Worm (Caenorhabditis elegans) whole organism, young adult: ENCODE measurements around the gene nduf-9.

Experiments
- F10E7.11 ChIP-seq: sonication (generic microtip); optimal IDR thresholded peaks from 2 replicates; lab custom pipeline; 2017; ENCODE audit warnings: mild to moderate bottlenecking, missing genetic modification characterization, moderate library complexity, missing compliant biosample characterization
- F49E8.2 ChIP-seq: sonication (generic microtip); optimal IDR thresholded peaks from 3 replicates; lab custom pipeline; 2017; ENCODE audit warnings: missing genetic modification characterization, mild to moderate bottlenecking, missing compliant biosample characterization, antibody characterized with exemption, moderate library complexity; ENCODE audit not compliant: insufficient read depth
- F55B11.4 ChIP-seq: sonication (generic microtip); optimal IDR thresholded peaks from 2 replicates; lab custom pipeline; 2016; ENCODE audit warnings: missing compliant biosample characterization, missing genetic modification characterization, borderline replicate concordance; ENCODE audit not compliant: insufficient read depth
- F57C9.4 ChIP-seq: sonication (generic microtip); optimal IDR thresholded peaks from 2 replicates; lab custom pipeline; 2017; ENCODE audit warnings: mild to moderate bottlenecking, missing genetic modification characterization, missing compliant biosample characterization
- K12H6.12 ChIP-seq: fragments of 200-800 bp; sonication (Bioruptor generic); optimal IDR thresholded peaks from 2 replicates; lab custom pipeline; 2018; ENCODE audit warnings: mild to moderate bottlenecking, missing genetic modification characterization, missing compliant biosample characterization
- T07F8.4 ChIP-seq: sonication (generic microtip); optimal IDR thresholded peaks from 2 replicates; lab custom pipeline; 2016; ENCODE audit warnings: mild to moderate bottlenecking, missing genetic modification characterization, moderate library complexity, missing compliant biosample characterization
- Y53F4B.3 ChIP-seq: fragments of 200-800 bp; sonication (Bioruptor generic); IDR thresholded peaks from 2 replicates; pipeline ENCODE4 v1.3.6; 2022; ENCODE audit warnings: missing genetic modification reagents, missing genetic modification characterization, missing compliant biosample characterization
- Y53G8AR.9 ChIP-seq: fragments of 200-800 bp; sonication (Bioruptor generic); conservative IDR thresholded peaks from 2 replicates; pipeline ENCODE4 v1.3.6; 2022; ENCODE audit warnings: missing genetic modification reagents, missing genetic modification characterization, missing compliant biosample characterization
- Y67H2A.10 ChIP-seq: fragments of 200-800 bp; sonication (Bioruptor generic); conservative IDR thresholded peaks from 2 replicates; pipeline ENCODE4 v1.3.6; 2022; ENCODE audit warnings: missing genetic modification reagents, missing genetic modification characterization, missing compliant biosample characterization
- ama-1 ChIP-seq, 3 experiments: fragments of 150-350 bp in 1 of 3; sonication (generic microtip) in 2 of 3; optimal IDR thresholded peaks; 2 replicates each; lab custom pipeline; 2014 to 2018; ENCODE audit warnings: missing biosample characterization in 2 of 3, missing genetic modification characterization in 2 of 3, missing genetic modification reagents in 2 of 3
- atf-7 ChIP-seq: sonication (generic microtip); optimal IDR thresholded peaks from 2 replicates; lab custom pipeline; 2017; ENCODE audit warnings: mild to moderate bottlenecking, missing genetic modification characterization, missing compliant biosample characterization
- attf-6 ChIP-seq: fragments of 200-800 bp; sonication (Bioruptor generic); IDR thresholded peaks from 2 replicates; pipeline ENCODE4 v1.3.6; 2022; ENCODE audit warnings: missing genetic modification reagents, missing genetic modification characterization, missing compliant biosample characterization
- bed-1 ChIP-seq: fragments of 200-800 bp; sonication (Bioruptor generic); IDR thresholded peaks from 2 replicates; pipeline ENCODE4 v1.3.6; 2022; ENCODE audit warnings: missing genetic modification reagents, missing genetic modification characterization, missing compliant biosample characterization
- ceh-100 ChIP-seq: fragments of 200-800 bp; sonication (Bioruptor generic); IDR thresholded peaks from 2 replicates; pipeline ENCODE4 v1.3.6; 2022; ENCODE audit warnings: missing genetic modification reagents, missing genetic modification characterization, missing compliant biosample characterization
- ceh-27 ChIP-seq: fragments of 200-800 bp; sonication (Bioruptor generic); optimal IDR thresholded peaks from 2 replicates; lab custom pipeline; 2018; ENCODE audit warnings: mild to moderate bottlenecking, missing genetic modification characterization, moderate library complexity, missing compliant biosample characterization
- dox-1 ChIP-seq: fragments of 200-800 bp; sonication (Bioruptor generic); IDR thresholded peaks from 2 replicates; pipeline ENCODE4 v1.3.6; 2022; ENCODE audit warnings: missing genetic modification reagents, missing genetic modification characterization, missing compliant biosample characterization
- dpff-1 ChIP-seq: sonication (generic microtip); optimal IDR thresholded peaks from 2 replicates; lab custom pipeline; 2017; ENCODE audit warnings: mild to moderate bottlenecking, missing genetic modification characterization, missing compliant biosample characterization
- egl-18 ChIP-seq: fragments of 200-800 bp; sonication (Bioruptor generic); IDR thresholded peaks from 2 replicates; pipeline ENCODE4 v1.3.6; 2022; ENCODE audit warnings: missing genetic modification reagents, missing genetic modification characterization, missing compliant biosample characterization
- hlh-12 ChIP-seq: sonication (generic microtip); optimal IDR thresholded peaks from 2 replicates; lab custom pipeline; 2016; ENCODE audit warnings: missing genetic modification characterization, missing compliant biosample characterization
- hmg-1.2 ChIP-seq: fragments of 200-800 bp; sonication (Bioruptor generic); IDR thresholded peaks from 2 replicates; pipeline ENCODE4 v1.3.6; 2022; ENCODE audit warnings: missing genetic modification reagents, missing genetic modification characterization, missing compliant biosample characterization
- lag-1 ChIP-seq: fragments of 200-800 bp; sonication (Bioruptor generic); IDR thresholded peaks from 2 replicates; pipeline ENCODE4 v1.3.6; 2022; ENCODE audit warnings: missing genetic modification reagents, missing genetic modification characterization, missing compliant biosample characterization
- let-526 ChIP-seq: fragments of 200-800 bp; sonication (Bioruptor generic); IDR thresholded peaks from 2 replicates; pipeline ENCODE4 v1.3.6; 2022; ENCODE audit warnings: missing genetic modification reagents, missing genetic modification characterization, missing compliant biosample characterization
- lin-35 ChIP-seq, 3 experiments: fragments of 150-350 bp in 2 of 3; sonication (generic microtip) in 1 of 3; optimal IDR thresholded peaks; 2 replicates each; lab custom pipeline; 2014 to 2018; ENCODE audit warnings: missing biosample characterization in 3 of 3, missing genetic modification characterization in 3 of 3, missing genetic modification reagents in 3 of 3
- lin-40 ChIP-seq: sonication (generic microtip); optimal IDR thresholded peaks from 2 replicates; lab custom pipeline; 2016; ENCODE audit warnings: missing genetic modification characterization, mild to moderate bottlenecking, missing compliant biosample characterization, missing genotype, missing genetic modification reagents
- lin-54 ChIP-seq: fragments of 200-800 bp; sonication (Bioruptor generic); optimal IDR thresholded peaks from 2 replicates; lab custom pipeline; 2018; ENCODE audit warnings: mild to moderate bottlenecking, missing genetic modification characterization, missing compliant biosample characterization
- lsy-27 ChIP-seq: sonication (generic microtip); optimal IDR thresholded peaks from 2 replicates; lab custom pipeline; 2017; ENCODE audit warnings: missing genetic modification characterization, mild to moderate bottlenecking, missing compliant biosample characterization, antibody characterized with exemption, missing genotype, borderline replicate concordance; ENCODE audit not compliant: insufficient read depth
- mel-28 ChIP-seq: sonication (generic microtip); optimal IDR thresholded peaks from 2 replicates; lab custom pipeline; 2016; ENCODE audit warnings: borderline replicate concordance, mild to moderate bottlenecking, missing genetic modification characterization, missing compliant biosample characterization
- mxl-1 ChIP-seq: sonication (generic microtip); optimal IDR thresholded peaks from 2 replicates; lab custom pipeline; 2016; ENCODE audit warnings: missing genetic modification characterization, missing compliant biosample characterization
- nhr-179 ChIP-seq: sonication (generic microtip); optimal IDR thresholded peaks from 2 replicates; lab custom pipeline; 2016; ENCODE audit warnings: mild to moderate bottlenecking, missing genetic modification characterization, missing compliant biosample characterization
- pha-4 ChIP-seq: fragments of 150-350 bp; sonication (generic microtip); optimal IDR thresholded peaks from 2 replicates; lab custom pipeline; 2014; ENCODE audit warnings: missing biosample characterization, missing genetic modification reagents, missing genetic modification characterization
- rcor-1 ChIP-seq: fragments of 200-800 bp; sonication (Bioruptor generic); IDR thresholded peaks from 2 replicates; pipeline ENCODE4 v1.3.6; 2022; ENCODE audit warnings: missing genetic modification reagents, missing genetic modification characterization, missing compliant biosample characterization
- snpc-4 ChIP-seq, 5 experiments: fragments of 150-350 bp in 1 of 5; sonication (generic microtip) in 4 of 5; optimal IDR thresholded peaks; 2 replicates each; lab custom pipeline; 2014 to 2018; ENCODE audit warnings: missing genetic modification characterization in 5 of 5, missing biosample characterization in 3 of 5, antibody characterized with exemption in 2 of 5, mild to moderate bottlenecking in 2 of 5, missing compliant biosample characterization in 2 of 5, missing genotype in 2 of 5, moderate library complexity in 2 of 5, missing genetic modification reagents in 1 of 5
- unc-62 ChIP-seq: fragments of 150-350 bp; optimal IDR thresholded peaks from 2 replicates; lab custom pipeline; 2014; ENCODE audit warnings: missing biosample characterization, missing genetic modification reagents, missing genetic modification characterization
- zfh-2 ChIP-seq: fragments of 200-800 bp; sonication (Bioruptor generic); conservative IDR thresholded peaks from 2 replicates; pipeline ENCODE4 v1.3.6; 2022; ENCODE audit warnings: missing genetic modification reagents, missing genetic modification characterization, missing compliant biosample characterization
- zim-3 ChIP-seq: sonication (generic microtip); optimal IDR thresholded peaks from 2 replicates; lab custom pipeline; 2017; ENCODE audit warnings: mild to moderate bottlenecking, missing genetic modification characterization, moderate library complexity, missing compliant biosample characterization
- ztf-3 ChIP-seq: fragments of 200-800 bp; sonication (Bioruptor generic); optimal IDR thresholded peaks from 2 replicates; lab custom pipeline; 2018; ENCODE audit warnings: mild to moderate bottlenecking, missing genetic modification characterization, missing compliant biosample characterization

The nduf-9 gene

DNA sequence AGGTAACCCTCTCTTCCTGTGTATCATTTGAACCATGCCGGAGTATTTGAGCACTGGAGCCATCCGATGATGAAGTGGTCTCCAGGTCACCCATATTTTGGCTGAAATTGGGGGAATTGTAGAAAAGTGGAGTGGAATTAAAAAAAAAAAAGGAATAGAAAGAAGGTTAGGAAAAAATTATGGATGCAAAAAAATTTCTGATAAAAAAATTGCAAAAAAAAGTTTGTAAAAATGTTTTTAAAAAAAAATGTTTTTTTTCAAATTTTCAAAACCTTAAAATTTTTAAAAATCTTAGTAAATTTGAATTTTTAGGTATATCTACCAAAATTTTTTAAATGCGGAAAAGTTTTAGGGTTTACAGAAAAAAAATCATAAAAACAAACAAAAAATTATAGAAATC is 29.3 kb downstream of the nduf-9 start, which contains the start of gene frm-8:
TSS of gene frm-8 (minus strand) at position 101 of the 400 bp plus-strand sequence.
- no peak for TF ChIP-seq unc-62
- TF ChIP-seq ceh-27 (GFP tag; lab: Kevin White, UChicago): no peak
- no peak for TF ChIP-seq dox-1 (GFP tag; lab: Robert Waterston, UW)
- TF ChIP-seq F10E7.11 (tag; lab: Kevin White, UChicago): no peak
- TF ChIP-seq mxl-1 (tag; lab: Kevin White, UChicago): no peak
- no peak for TF ChIP-seq Y67H2A.10
- TF ChIP-seq ceh-100: no peak
- no peak for TF ChIP-seq lsy-27 (tag; lab: Kevin White, UChicago)
- no peak for TF ChIP-seq nhr-179 (tag; lab: Kevin White, UChicago)
- no peak for TF ChIP-seq lin-35 (GFP tag; optimal IDR thresholded peaks at IDR 0.05; lab: Kevin White, UChicago)
- no peak for TF ChIP-seq let-526 (GFP tag; lab: Robert Waterston, UW)
- TF ChIP-seq zim-3 (tag; lab: Kevin White, UChicago): no peak
- no peak for TF ChIP-seq zfh-2 (GFP tag; lab: Robert Waterston, UW)
- no peak for TF ChIP-seq snpc-4 (GFP tag; optimal IDR thresholded peaks at IDR 0.05; lab: Kevin White, UChicago)
- TF ChIP-seq snpc-4 (tag; optimal IDR thresholded peaks at IDR 0.05; lab: Kevin White, UChicago): no peak
- no peak for TF ChIP-seq dpff-1 (tag; lab: Kevin White, UChicago)
- TF ChIP-seq atf-7 (tag; lab: Kevin White, UChicago): no peak
- TF ChIP-seq bed-1 (GFP tag; lab: Robert Waterston, UW): no peak
- TF ChIP-seq egl-18 (GFP tag; lab: Robert Waterston, UW): no peak
- no peak for TF ChIP-seq hlh-12 (tag; lab: Kevin White, UChicago)
- TF ChIP-seq, all 124 proteins: peak for 0

DNA sequence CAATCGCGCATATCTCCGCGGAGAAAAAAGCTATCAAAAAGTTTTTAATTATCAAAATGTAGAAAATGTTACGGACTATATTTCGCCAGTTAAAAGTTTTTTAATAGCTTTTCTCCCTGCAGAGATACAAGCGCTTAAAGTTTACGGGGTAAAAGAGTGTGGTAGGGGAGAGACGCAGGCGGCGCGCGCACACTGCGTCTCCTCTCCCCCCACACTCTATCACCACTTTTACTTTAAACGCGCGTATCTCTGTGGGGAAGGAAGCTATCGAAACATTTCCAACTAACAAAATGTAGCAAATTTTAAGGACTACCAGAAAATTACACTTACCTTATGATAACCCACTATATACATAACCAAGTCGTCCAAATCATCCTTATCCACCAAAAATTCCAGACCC is 44.8 kb downstream of the nduf-9 start:
- TF ChIP-seq hmg-1.2 (GFP tag; lab: Robert Waterston, UW): peak; percentile 90
- no peak for TF ChIP-seq ztf-3

DNA sequence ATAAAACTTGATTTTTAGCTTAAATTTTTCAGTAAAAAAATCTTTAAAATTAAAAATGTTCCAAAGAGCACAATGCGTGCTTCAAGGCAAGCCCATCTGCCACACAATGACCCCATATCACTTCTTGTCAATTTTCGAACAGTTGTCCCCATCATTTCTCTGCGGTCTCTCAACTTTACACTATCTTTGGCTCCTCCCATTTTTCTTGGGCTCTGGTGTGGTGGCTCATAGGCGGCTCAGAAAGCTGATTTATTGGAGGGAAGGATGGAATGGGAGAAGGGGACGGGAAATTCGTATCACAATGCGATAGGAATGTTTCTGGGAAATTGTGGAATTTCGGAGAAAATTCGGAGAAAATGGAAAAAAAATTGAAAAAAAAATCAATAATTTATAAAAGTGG is 47.8 kb downstream of the nduf-9 start:
- TF ChIP-seq F49E8.2 (tag; lab: Kevin White, UChicago) (no peak), T07F8.4 (tag; lab: Kevin White, UChicago) (no peak), pha-4 (tag; lab: Kevin White, UChicago) (no peak), F10E7.11 (tag; lab: Kevin White, UChicago) (no peak), Y67H2A.10 (no peak), lin-54 (GFP tag; lab: Kevin White, UChicago) (no peak), Y53G8AR.9 (GFP tag; lab: Robert Waterston, UW) (no peak), unc-62 (no peak), hlh-12 (tag; lab: Kevin White, UChicago) (no peak), snpc-4 (GFP tag; optimal IDR thresholded peaks at IDR 0.05; lab: Kevin White, UChicago) (no peak), snpc-4 (tag; optimal IDR thresholded peaks at IDR 0.05; lab: Kevin White, UChicago) (no peak), attf-6 (GFP tag; lab: Robert Waterston, UW) (no peak), rcor-1 (no peak), F55B11.4 (tag; lab: Kevin White, UChicago) (no peak), K12H6.12 (tag; lab: Kevin White, UChicago) (no peak), lin-40 (no peak), mel-28 (tag; lab: Kevin White, UChicago) (no peak), Y53F4B.3 (no peak), F57C9.4 (tag; lab: Kevin White, UChicago) (no peak), lag-1 (GFP tag; lab: Robert Waterston, UW) (no peak), ama-1 (optimal IDR thresholded peaks at IDR 0.05; lab: Kevin White, UChicago) (no peak), ama-1 (GFP tag; optimal IDR thresholded peaks at IDR 0.05; lab: Kevin White, UChicago) (no peak)
